Fruit fly (Drosophila melanogaster) whole organism, larva: ENCODE measurements around the gene CG7168.

Experiments used
- noc ChIP-seq: fragments of 200-800 bp; sonication (Bioruptor generic); optimal IDR thresholded peaks from 3 replicates; lab custom pipeline; 2019; ENCODE audit warnings: missing biosample characterization, mild to moderate bottlenecking, missing genetic modification characterization, moderate library complexity

The CG7168 gene

DNA sequence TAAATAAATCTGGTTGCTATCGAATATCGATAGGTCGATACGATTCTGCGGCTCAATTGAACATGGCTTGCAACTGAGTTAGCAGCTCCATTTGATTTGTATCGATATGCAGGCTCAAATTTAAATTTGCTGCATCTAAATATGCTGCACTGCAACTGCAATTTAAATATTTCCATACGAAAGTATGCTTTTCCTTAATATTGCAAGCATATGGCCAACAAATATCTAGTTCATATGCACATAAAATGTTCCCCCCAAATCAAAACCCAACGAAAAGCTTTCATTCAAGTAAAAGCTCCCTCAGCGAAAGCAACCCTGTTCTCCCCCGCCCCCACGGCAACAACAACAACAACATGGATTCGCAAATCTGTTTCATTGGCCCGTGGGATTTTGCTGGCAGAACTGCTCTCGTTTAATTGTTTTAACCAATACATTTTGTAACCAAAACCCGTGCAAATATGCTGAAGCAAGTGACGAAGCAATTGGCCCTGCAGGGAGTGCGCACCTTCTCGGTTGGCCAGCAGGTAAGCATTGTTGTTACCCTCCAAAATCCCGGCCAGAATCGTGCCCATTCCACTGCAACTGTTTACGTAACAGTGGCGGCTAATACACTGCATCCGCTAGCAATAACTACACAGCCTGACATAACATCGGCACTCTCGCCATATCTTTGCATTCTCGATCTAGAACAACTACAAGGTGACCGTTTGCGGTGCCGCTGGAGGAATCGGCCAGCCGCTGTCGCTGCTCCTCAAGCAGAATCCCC, at the start of gene CG7168, which contains the start of gene Mdh2:
Gene CG7168 (minus strand): TSS at position 40 of the 766 bp plus-strand sequence.
Gene Mdh2 (plus strand): TSS at position 354 of the 766 bp plus-strand sequence.
- no peak for TF ChIP-seq noc (tag; lab: Kevin White, UChicago)

DNA sequence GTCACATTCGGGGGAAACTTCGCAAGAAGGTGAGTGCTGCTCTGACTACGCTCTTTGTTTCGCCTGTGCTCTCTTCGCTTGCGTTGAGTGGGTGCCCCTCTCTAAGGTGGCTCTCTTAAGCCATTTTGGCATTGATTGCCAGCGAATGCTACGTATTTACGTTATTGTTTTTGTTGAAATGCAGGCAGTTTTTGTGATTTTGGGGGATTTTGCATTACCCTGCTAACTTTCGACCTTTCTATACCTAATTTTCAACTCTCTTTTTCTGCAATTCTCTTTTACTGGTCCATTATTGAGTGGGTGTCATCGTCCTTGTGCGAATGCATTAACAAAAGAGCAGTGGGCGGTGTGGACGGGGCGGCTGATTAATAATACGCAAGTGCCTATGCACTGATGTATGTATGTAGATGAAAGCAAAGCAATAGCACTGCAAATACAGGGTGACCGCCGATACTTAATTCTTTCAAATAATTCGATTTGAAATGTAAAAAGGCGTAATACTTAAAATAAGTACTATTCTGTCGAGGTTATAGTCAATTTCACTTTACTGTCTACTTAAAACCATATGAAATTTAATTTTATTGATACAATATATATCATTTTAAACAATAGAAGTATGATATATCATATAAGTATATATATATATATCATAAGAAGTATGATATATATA, 49.4 kb upstream of the CG7168 start:
- no peak for TF ChIP-seq noc (tag; lab: Kevin White, UChicago)

DNA sequence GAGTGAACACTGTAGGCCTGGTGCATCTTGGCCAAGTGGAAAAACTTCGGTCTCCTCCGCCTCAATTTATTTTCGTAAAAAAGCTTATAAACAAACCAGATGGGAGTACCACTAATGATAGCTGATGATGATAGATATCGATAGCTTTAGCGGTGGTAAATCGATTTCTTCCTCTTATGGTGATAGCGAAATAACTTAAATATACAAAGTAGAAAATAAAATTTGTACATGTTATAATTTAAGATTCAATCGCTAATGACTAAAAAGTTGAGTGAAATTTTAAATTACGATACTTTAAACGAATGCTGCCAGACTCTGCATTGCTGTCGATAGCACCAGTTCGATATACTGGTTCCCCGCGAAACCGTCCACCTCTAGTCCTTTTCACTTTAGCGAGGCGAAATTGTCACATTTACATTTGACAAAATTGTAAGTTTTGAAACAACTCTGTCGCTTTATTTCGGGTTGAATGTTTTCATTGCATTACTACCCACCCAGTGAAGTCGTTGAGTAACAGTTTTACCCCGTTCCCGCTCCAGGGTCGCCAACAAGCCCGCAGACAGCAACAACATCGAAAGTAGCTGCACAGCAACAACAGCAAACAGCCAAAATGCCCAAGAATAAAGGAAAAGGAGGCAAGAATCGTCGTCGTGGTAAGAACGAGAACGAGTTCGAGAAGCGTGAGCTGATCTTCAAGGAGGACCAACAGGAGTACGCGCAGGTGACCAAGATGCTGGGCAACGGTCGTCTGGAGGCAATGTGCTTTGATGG, 48.6 kb upstream of the CG7168 start, which contains the start of the genes Vps39 and eIF1A:
Gene Vps39 (minus strand): TSS at position 119 of the 771 bp plus-strand sequence.
Gene eIF1A (plus strand): TSS at position 338 of the 771 bp plus-strand sequence.
- no peak for TF ChIP-seq noc (tag; lab: Kevin White, UChicago)

dm6 chr3R:18269744-18270348, 44.0 kb upstream of the CG7168 start:
- no peak for TF ChIP-seq noc (tag; lab: Kevin White, UChicago)

dm6 chr3R:18267489-18267888, 41.6 kb upstream of the CG7168 start, which contains the start of gene CG18599:
Gene CG18599 (plus strand): TSS chr3R:18267789.
- no peak for TF ChIP-seq noc (tag; lab: Kevin White, UChicago)

- no peak for TF ChIP-seq noc (tag; lab: Kevin White, UChicago)
Measured at dm6 chr3R:18266665-18267064, 40.8 kb upstream of the CG7168 start.

- no peak for TF ChIP-seq noc (tag; lab: Kevin White, UChicago)
Measured at dm6 chr3R:18265275-18265674, 39.4 kb upstream of the CG7168 start.

- TF ChIP-seq noc (tag; lab: Kevin White, UChicago): no peak
Measured at dm6 chr3R:18261602-18262001, 35.7 kb upstream of the CG7168 start.

- TF ChIP-seq noc (tag; lab: Kevin White, UChicago): no peak
Measured at dm6 chr3R:18260016-18260415, 34.1 kb upstream of the CG7168 start.

dm6 chr3R:18255281-18255680, 29.4 kb upstream of the CG7168 start, which contains the start of the genes Ada2a, Polr2D, Tgs1 and moi:
Gene Ada2a (minus strand): TSS chr3R:18255487.
Gene Polr2D (minus strand): TSS chr3R:18255487.
Gene Tgs1 (plus strand): TSS chr3R:18255530.
Gene moi (plus strand): TSS chr3R:18255530.
- no peak for TF ChIP-seq noc (tag; lab: Kevin White, UChicago)

DNA sequence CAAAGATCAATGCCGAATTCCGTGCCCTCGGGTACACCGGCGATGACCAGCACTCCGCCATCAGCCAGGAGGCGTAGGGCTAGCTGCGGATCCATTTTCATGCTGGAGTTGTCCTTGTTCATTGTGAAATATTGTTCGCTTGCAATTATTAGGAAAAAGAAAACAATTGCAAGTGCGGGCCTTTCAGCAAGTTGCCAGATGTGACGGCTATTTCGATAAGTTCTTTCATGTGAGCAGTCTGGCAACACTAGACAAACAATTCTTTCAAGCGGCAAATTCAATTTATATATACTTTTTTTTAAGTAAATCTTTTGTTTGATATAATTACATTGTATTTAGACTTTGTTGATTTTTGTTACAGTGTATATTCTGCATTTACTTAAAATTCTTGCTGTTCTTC, 26.7 kb upstream of the CG7168 start, which contains the start of gene CG12320:
Gene CG12320 (minus strand): TSS at position 157 of the 400 bp plus-strand sequence.
- no peak for TF ChIP-seq noc (tag; lab: Kevin White, UChicago)

- TF ChIP-seq noc (tag; lab: Kevin White, UChicago): no peak
Measured at dm6 chr3R:18251876-18252275, 26.0 kb upstream of the CG7168 start.

dm6 chr3R:18250815-18251214, 24.9 kb upstream of the CG7168 start, which contains the start of gene CG18598:
Gene CG18598 (plus strand): TSS chr3R:18251115.
- TF ChIP-seq noc (tag; lab: Kevin White, UChicago): no peak

- no peak for TF ChIP-seq noc (tag; lab: Kevin White, UChicago)
Measured at dm6 chr3R:18249268-18249667, 23.4 kb upstream of the CG7168 start.

- TF ChIP-seq noc (tag; lab: Kevin White, UChicago): no peak
Measured at dm6 chr3R:18246041-18246440, 20.2 kb upstream of the CG7168 start.
